Worm (Caenorhabditis elegans): ENCODE data around the gene B0222.1.

ce11 chrV:9097213-9097612, 36.8 kb upstream of the B0222.1 start:
- TF ChIP-seq ZK546.5 (tag; optimal IDR thresholded peaks at IDR 0.05) (no peak), pha-4 (tag; optimal IDR thresholded peaks at IDR 0.05) (no peak), skn-1 (tag; optimal IDR thresholded peaks at IDR 0.05) (no peak), ama-1 (optimal IDR thresholded peaks at IDR 0.05) (no peak), unc-39 (tag; optimal IDR thresholded peaks at IDR 0.05) (no peak), snpc-4 (tag; optimal IDR thresholded peaks at IDR 0.05) (no peak)

Data from whole organism, L3 larva.